Worm (Caenorhabditis elegans): ENCODE data around the gene syx-6.

syx-6 gene

ce11 chrX:3156062-3156791, 8.1 kb upstream of the syx-6 start:
- TF ChIP-seq ces-1 (GFP tag; optimal IDR thresholded peaks at IDR 0.05) (no peak), lsy-2 (tag; optimal IDR thresholded peaks at IDR 0.05) (no peak), nhr-2 (tag; optimal IDR thresholded peaks at IDR 0.05) (no peak), unc-39 (tag; optimal IDR thresholded peaks at IDR 0.05) (no peak), bed-3 (GFP tag; optimal IDR thresholded peaks at IDR 0.05) (no peak)

- TF ChIP-seq bed-3 (GFP tag; optimal IDR thresholded peaks at IDR 0.05) = no peak
- peak; percentile 46 for TF ChIP-seq lsy-2 (tag; optimal IDR thresholded peaks at IDR 0.05)
- TF ChIP-seq lin-13 (tag; optimal IDR thresholded peaks at IDR 0.05) = peak; percentile 2
- TF ChIP-seq pha-4 (tag; optimal IDR thresholded peaks at IDR 0.05) = peak; percentile 77
- TF ChIP-seq ces-1 (GFP tag; optimal IDR thresholded peaks at IDR 0.05) = peak; percentile 24
- no peak for TF ChIP-seq ceh-43 (GFP tag; optimal IDR thresholded peaks at IDR 0.05)
- TF ChIP-seq nhr-237 (tag; optimal IDR thresholded peaks at IDR 0.05) = no peak
- no peak for TF ChIP-seq nhr-2 (tag; optimal IDR thresholded peaks at IDR 0.05)
- peak; percentile 51 for TF ChIP-seq unc-120 (tag; optimal IDR thresholded peaks at IDR 0.05; ENCODE audit: poor library complexity, severe bottlenecking)
- TF ChIP-seq unc-62 (GFP tag; optimal IDR thresholded peaks at IDR 0.05) = no peak
- TF ChIP-seq drap-1 (GFP tag; optimal IDR thresholded peaks at IDR 0.05) = no peak
- peak; percentile 25 for TF ChIP-seq mep-1 (tag; optimal IDR thresholded peaks at IDR 0.05)
- TF ChIP-seq hlh-1 (tag; optimal IDR thresholded peaks at IDR 0.05) = peak; percentile 33
- no peak for TF ChIP-seq nhr-12 (tag; optimal IDR thresholded peaks at IDR 0.05)
- no peak for TF ChIP-seq unc-39 (tag; optimal IDR thresholded peaks at IDR 0.05)
- no peak for TF ChIP-seq tbx-8 (GFP tag; optimal IDR thresholded peaks at IDR 0.05)
- no peak for TF ChIP-seq elt-1 (tag; optimal IDR thresholded peaks at IDR 0.05; ENCODE audit: borderline replicate concordance, insufficient read depth)
- no peak for TF ChIP-seq nhr-76 (tag; optimal IDR thresholded peaks at IDR 0.05)
- no peak for TF ChIP-seq nhr-28 (tag; optimal IDR thresholded peaks at IDR 0.05)
- TF ChIP-seq ceh-83 (GFP tag; optimal IDR thresholded peaks at IDR 0.05) = no peak
- no peak for TF ChIP-seq sem-2 (GFP tag; optimal IDR thresholded peaks at IDR 0.05)
- TF ChIP-seq flh-1 (GFP tag; optimal IDR thresholded peaks at IDR 0.05) = no peak
Observed at ce11 chrX:3159542-3159941, 4.8 kb upstream of the syx-6 start, which contains the start of gene gcc-1. gcc-1 (plus strand) TSS chrX:3159940.

- TF ChIP-seq elt-1 (tag; optimal IDR thresholded peaks at IDR 0.05; ENCODE audit: borderline replicate concordance, insufficient read depth) (no peak), sem-2 (GFP tag; optimal IDR thresholded peaks at IDR 0.05) (no peak), mab-5 (tag; optimal IDR thresholded peaks at IDR 0.05) (no peak), nhr-76 (tag; optimal IDR thresholded peaks at IDR 0.05) (no peak), lin-13 (tag; optimal IDR thresholded peaks at IDR 0.05) (no peak), elt-3 (tag; optimal IDR thresholded peaks at IDR 0.05) (no peak), bed-3 (GFP tag; optimal IDR thresholded peaks at IDR 0.05) (no peak), lin-32 (GFP tag; optimal IDR thresholded peaks at IDR 0.05) (no peak), unc-62 (GFP tag; optimal IDR thresholded peaks at IDR 0.05) (no peak), cnd-1 (tag; optimal IDR thresholded peaks at IDR 0.05) (no peak), ceh-43 (GFP tag; optimal IDR thresholded peaks at IDR 0.05) (no peak), unc-120 (tag; optimal IDR thresholded peaks at IDR 0.05; ENCODE audit: poor library complexity, severe bottlenecking) (no peak), tbx-8 (GFP tag; optimal IDR thresholded peaks at IDR 0.05) (no peak), sptf-1 (tag; optimal IDR thresholded peaks at IDR 0.05) (no peak), mls-2 (tag; optimal IDR thresholded peaks at IDR 0.05) (no peak)
Observed at ce11 chrX:3165569-3165968, 1.2 kb downstream of the syx-6 start, which contains the start of gene pfut-1. pfut-1 (plus strand) TSS chrX:3165826.

- TF ChIP-seq lsy-2 (tag; optimal IDR thresholded peaks at IDR 0.05) (no peak), drap-1 (GFP tag; optimal IDR thresholded peaks at IDR 0.05) (no peak), cnd-1 (tag; optimal IDR thresholded peaks at IDR 0.05) (no peak), lin-32 (GFP tag; optimal IDR thresholded peaks at IDR 0.05) (no peak), mab-5 (tag; optimal IDR thresholded peaks at IDR 0.05) (no peak), ceh-39 (tag; optimal IDR thresholded peaks at IDR 0.05) (no peak)
Observed at ce11 chrX:3170456-3170855, 6.1 kb downstream of the syx-6 start, which contains the start of gene C15C7.6. C15C7.6 (minus strand) TSS chrX:3170556.

- TF ChIP-seq flh-1 (GFP tag; optimal IDR thresholded peaks at IDR 0.05) (no peak), ces-1 (GFP tag; optimal IDR thresholded peaks at IDR 0.05) (no peak), zip-8 (tag; optimal IDR thresholded peaks at IDR 0.05) (no peak), ceh-83 (GFP tag; optimal IDR thresholded peaks at IDR 0.05) (no peak), M03D4.4 (tag; optimal IDR thresholded peaks at IDR 0.05) (no peak), tbx-8 (GFP tag; optimal IDR thresholded peaks at IDR 0.05) (no peak), nhr-12 (tag; optimal IDR thresholded peaks at IDR 0.05) (no peak), nhr-237 (tag; optimal IDR thresholded peaks at IDR 0.05) (no peak), mep-1 (tag; optimal IDR thresholded peaks at IDR 0.05) (no peak), nhr-28 (tag; optimal IDR thresholded peaks at IDR 0.05) (no peak), mls-2 (tag; optimal IDR thresholded peaks at IDR 0.05) (no peak), bed-3 (GFP tag; optimal IDR thresholded peaks at IDR 0.05) (no peak), lin-32 (GFP tag; optimal IDR thresholded peaks at IDR 0.05) (no peak), nhr-2 (tag; optimal IDR thresholded peaks at IDR 0.05) (no peak), ztf-11 (tag; optimal IDR thresholded peaks at IDR 0.05) (no peak), drap-1 (GFP tag; optimal IDR thresholded peaks at IDR 0.05) (no peak), ham-2 (GFP tag; optimal IDR thresholded peaks at IDR 0.05) (no peak), mab-5 (tag; optimal IDR thresholded peaks at IDR 0.05) (no peak), elt-3 (tag; optimal IDR thresholded peaks at IDR 0.05) (no peak)
Observed at ce11 chrX:3176728-3177127, 12.4 kb downstream of the syx-6 start.
